Worm (Caenorhabditis elegans) whole organism, L4/young adult: ENCODE results near the gene T02C1.2.

ENCODE experiments used
- W03F9.2 ChIP-seq: fragments of 150-350 bp; optimal IDR thresholded peaks from 2 replicates; lab custom pipeline; 2014; ENCODE audit warnings: missing biosample characterization, missing genetic modification characterization
- him-1 ChIP-seq: sonication (generic microtip); optimal IDR thresholded peaks from 2 replicates; lab custom pipeline; 2016; ENCODE audit warnings: missing genotype, missing genetic modification reagents, missing genetic modification characterization, missing compliant biosample characterization

- TF ChIP-seq W03F9.2, result no peak
- no peak for TF ChIP-seq him-1
Measured at ce11 chrIII:9250729-9251128, at the start of gene T02C1.2.
